Worm (Caenorhabditis elegans): ENCODE data around the gene cnc-11.

ce11 chrV:1416154-1416553 is 26.0 kb upstream of the cnc-11 start:
- TF ChIP-seq nhr-179 (tag; optimal IDR thresholded peaks at IDR 0.05) (no peak), B0035.1 (tag; optimal IDR thresholded peaks at IDR 0.05) (no peak), pha-4 (tag; optimal IDR thresholded peaks at IDR 0.05) (no peak), K12H6.12 (tag; optimal IDR thresholded peaks at IDR 0.05) (no peak), dpl-1 (GFP tag; optimal IDR thresholded peaks at IDR 0.05) (no peak), snpc-4 (GFP tag; optimal IDR thresholded peaks at IDR 0.05) (no peak), snpc-4 (tag; optimal IDR thresholded peaks at IDR 0.05) (no peak)
